Worm (Caenorhabditis elegans) whole organism, early embryonic: ENCODE data around the gene sta-2.

ENCODE experiments used
- B0310.2 ChIP-seq: sonication (generic microtip); optimal IDR thresholded peaks from 2 replicates; lab custom pipeline; 2016; ENCODE audit warnings: mild to moderate bottlenecking, missing genetic modification characterization, missing compliant biosample characterization
- F13C5.2 ChIP-seq: sonication (generic microtip); optimal IDR thresholded peaks from 2 replicates; lab custom pipeline; 2017; ENCODE audit warnings: mild to moderate bottlenecking, missing genetic modification characterization, inconsistent platforms, missing compliant biosample characterization
- aly-1 ChIP-seq: sonication (generic microtip); optimal IDR thresholded peaks from 2 replicates; lab custom pipeline; 2016; ENCODE audit warnings: missing genetic modification characterization, missing compliant biosample characterization
- ama-1 ChIP-seq: fragments of 150-350 bp; optimal IDR thresholded peaks from 2 replicates; lab custom pipeline; 2014
- ceh-13 ChIP-seq: fragments of 200-800 bp; sonication (Bioruptor generic); optimal IDR thresholded peaks from 2 replicates; lab custom pipeline; 2018; ENCODE audit warnings: mild to moderate bottlenecking, missing genetic modification characterization, missing compliant biosample characterization
- ceh-36 ChIP-seq: sonication (generic microtip); optimal IDR thresholded peaks from 2 replicates; lab custom pipeline; 2016; ENCODE audit warnings: missing genetic modification characterization, inconsistent platforms, missing compliant biosample characterization
- ets-7 ChIP-seq: sonication (generic microtip); optimal IDR thresholded peaks from 2 replicates; lab custom pipeline; 2016; ENCODE audit warnings: missing genotype, missing genetic modification characterization, missing compliant biosample characterization
- flt-1 ChIP-seq: fragments of 200-800 bp; sonication (Bioruptor generic); IDR thresholded peaks from 2 replicates; pipeline ENCODE4 v1.3.6; 2022; ENCODE audit warnings: missing genetic modification characterization, missing compliant biosample characterization
- hmbx-1 ChIP-seq: sonication (generic microtip); optimal IDR thresholded peaks from 2 replicates; lab custom pipeline; 2016; ENCODE audit warnings: mild to moderate bottlenecking, missing genetic modification characterization, missing compliant biosample characterization
- hmg-4 ChIP-seq: fragments of 200-800 bp; sonication (Bioruptor generic); optimal IDR thresholded peaks from 2 replicates; lab custom pipeline; 2018; ENCODE audit warnings: mild to moderate bottlenecking, missing genetic modification characterization, missing compliant biosample characterization
- hnd-1 ChIP-seq: sonication (generic microtip); optimal IDR thresholded peaks from 2 replicates; lab custom pipeline; 2016; ENCODE audit warnings: missing genetic modification characterization, missing compliant biosample characterization
- pes-1 ChIP-seq: fragments of 200-800 bp; sonication (Bioruptor generic); IDR thresholded peaks from 2 replicates; pipeline ENCODE4 v1.3.6; 2022; ENCODE audit warnings: missing genetic modification reagents, missing genetic modification characterization, missing compliant biosample characterization
- scrt-1 ChIP-seq: fragments of 200-800 bp; sonication (Bioruptor generic); IDR thresholded peaks from 2 replicates; pipeline ENCODE4 v1.3.6; 2022; ENCODE audit warnings: missing genetic modification characterization, missing compliant biosample characterization
- sea-1 ChIP-seq: fragments of 200-800 bp; sonication (Bioruptor generic); conservative IDR thresholded peaks from 2 replicates; pipeline ENCODE4 v1.3.6; 2022; ENCODE audit warnings: missing genetic modification characterization, missing compliant biosample characterization
- tbx-11 ChIP-seq: fragments of 200-800 bp; sonication (Bioruptor generic); IDR thresholded peaks from 2 replicates; pipeline ENCODE4 v1.3.6; 2022; ENCODE audit warnings: missing genetic modification characterization, missing compliant biosample characterization
- tbx-37 ChIP-seq: fragments of 200-800 bp; sonication (Bioruptor generic); conservative IDR thresholded peaks from 2 replicates; pipeline ENCODE4 v1.3.6; 2022; ENCODE audit warnings: missing genetic modification reagents, missing genetic modification characterization, missing compliant biosample characterization
- tra-4 ChIP-seq: sonication (generic microtip); optimal IDR thresholded peaks from 2 replicates; lab custom pipeline; 2017; ENCODE audit warnings: missing genetic modification characterization, missing compliant biosample characterization

Gene sta-2

DNA sequence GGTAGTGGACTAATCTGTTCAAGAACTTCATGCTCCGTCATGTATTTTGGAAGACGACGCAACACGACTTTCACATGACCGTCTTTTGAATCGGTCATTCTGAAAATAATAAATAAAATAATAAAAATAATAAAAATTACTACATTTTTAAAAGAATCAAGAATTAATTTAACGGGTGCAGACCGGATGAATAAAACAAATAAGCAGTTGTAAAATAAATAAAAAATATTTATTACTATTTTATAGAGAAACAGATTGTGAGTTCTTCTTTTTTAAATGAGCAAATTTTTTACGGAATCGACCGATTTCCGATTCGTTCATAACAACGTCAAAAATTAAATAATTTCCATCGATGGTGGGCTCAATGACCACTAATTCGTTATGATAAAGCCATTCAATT lies 36.6 kb downstream of the sta-2 start, which contains the start of gene smg-4:
smg-4 (minus strand) TSS at position 101 of the 400 bp plus-strand sequence.
- no peak for TF ChIP-seq ceh-36 (tag; lab: Kevin White, UChicago)
- TF ChIP-seq sea-1 (GFP tag; lab: Robert Waterston, UW): no peak
- TF ChIP-seq aly-1 (tag; lab: Kevin White, UChicago): no peak
- no peak for TF ChIP-seq hmg-4 (GFP tag; lab: Kevin White, UChicago)
- TF ChIP-seq tbx-37 (GFP tag; lab: Robert Waterston, UW): no peak
- no peak for TF ChIP-seq ceh-13
- no peak for TF ChIP-seq hmbx-1 (tag; lab: Kevin White, UChicago)
- no peak for TF ChIP-seq B0310.2 (tag; lab: Kevin White, UChicago)
- TF ChIP-seq ets-7: no peak
- TF ChIP-seq hnd-1 (tag; lab: Kevin White, UChicago): no peak
- TF ChIP-seq tra-4 (tag; lab: Kevin White, UChicago): no peak
- no peak for TF ChIP-seq F13C5.2 (tag; lab: Kevin White, UChicago)
- TF ChIP-seq ama-1 (lab: Kevin White, UChicago): no peak

DNA sequence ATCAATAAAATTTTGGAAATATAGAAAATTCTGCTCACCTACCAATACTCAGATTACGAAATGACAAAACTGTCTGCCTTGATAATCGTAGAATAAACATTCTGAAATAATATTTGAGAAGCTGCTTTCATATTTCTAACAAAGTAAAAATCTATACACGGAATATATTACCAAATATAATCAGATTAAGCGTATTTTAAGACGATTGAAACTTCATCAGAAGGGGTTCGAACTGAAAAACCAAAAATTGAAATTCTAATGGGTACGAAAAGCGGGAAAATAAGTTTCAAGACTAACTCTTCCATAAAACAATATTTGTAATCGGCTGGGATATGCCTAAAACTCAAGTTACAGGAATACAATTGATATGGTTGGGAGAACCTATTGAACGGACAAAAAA lies 38.4 kb downstream of the sta-2 start, which contains the start of gene F46B6.4:
F46B6.4 (minus strand) TSS at position 101 of the 400 bp plus-strand sequence.
- TF ChIP-seq ets-7 (no peak), ceh-13 (no peak), flt-1 (GFP tag; lab: Robert Waterston, UW) (no peak), hmbx-1 (tag; lab: Kevin White, UChicago) (no peak), tbx-37 (GFP tag; lab: Robert Waterston, UW) (no peak), tbx-11 (no peak), hnd-1 (tag; lab: Kevin White, UChicago) (no peak), ceh-36 (tag; lab: Kevin White, UChicago) (no peak), scrt-1 (GFP tag; lab: Robert Waterston, UW) (no peak), aly-1 (tag; lab: Kevin White, UChicago) (no peak), hmg-4 (GFP tag; lab: Kevin White, UChicago) (no peak), tra-4 (tag; lab: Kevin White, UChicago) (no peak)

ce11 chrV:9782045-9782444 lies 41.0 kb downstream of the sta-2 start:
- TF ChIP-seq hmbx-1 (tag; lab: Kevin White, UChicago): no peak

- TF ChIP-seq ets-7 (no peak), hmg-4 (GFP tag; lab: Kevin White, UChicago) (no peak), tbx-11 (no peak), ceh-13 (no peak), F13C5.2 (tag; lab: Kevin White, UChicago) (no peak), sea-1 (GFP tag; lab: Robert Waterston, UW) (no peak), hmbx-1 (tag; lab: Kevin White, UChicago) (no peak), ceh-36 (tag; lab: Kevin White, UChicago) (no peak), hnd-1 (tag; lab: Kevin White, UChicago) (no peak), B0310.2 (tag; lab: Kevin White, UChicago) (no peak), ama-1 (lab: Kevin White, UChicago) (no peak), scrt-1 (GFP tag; lab: Robert Waterston, UW) (no peak), pes-1 (GFP tag; lab: Robert Waterston, UW) (no peak), tra-4 (tag; lab: Kevin White, UChicago) (no peak), tbx-37 (GFP tag; lab: Robert Waterston, UW) (no peak), flt-1 (GFP tag; lab: Robert Waterston, UW) (no peak), aly-1 (tag; lab: Kevin White, UChicago) (no peak)
These were observed 42.0 kb downstream of the sta-2 start, which contains the start of gene F46B6.5 for ce11 chrV:9782969-9783368. F46B6.5 (minus strand) TSS chrV:9783069.

ce11 chrV:9784215-9784614 lies 43.2 kb downstream of the sta-2 start:
- TF ChIP-seq pes-1 (GFP tag; lab: Robert Waterston, UW) (no peak), tbx-37 (GFP tag; lab: Robert Waterston, UW) (no peak), aly-1 (tag; lab: Kevin White, UChicago) (no peak), tra-4 (tag; lab: Kevin White, UChicago) (no peak), tbx-11 (no peak), ama-1 (lab: Kevin White, UChicago) (no peak), F13C5.2 (tag; lab: Kevin White, UChicago) (no peak), sea-1 (GFP tag; lab: Robert Waterston, UW) (no peak), scrt-1 (GFP tag; lab: Robert Waterston, UW) (no peak), hnd-1 (tag; lab: Kevin White, UChicago) (no peak)

DNA sequence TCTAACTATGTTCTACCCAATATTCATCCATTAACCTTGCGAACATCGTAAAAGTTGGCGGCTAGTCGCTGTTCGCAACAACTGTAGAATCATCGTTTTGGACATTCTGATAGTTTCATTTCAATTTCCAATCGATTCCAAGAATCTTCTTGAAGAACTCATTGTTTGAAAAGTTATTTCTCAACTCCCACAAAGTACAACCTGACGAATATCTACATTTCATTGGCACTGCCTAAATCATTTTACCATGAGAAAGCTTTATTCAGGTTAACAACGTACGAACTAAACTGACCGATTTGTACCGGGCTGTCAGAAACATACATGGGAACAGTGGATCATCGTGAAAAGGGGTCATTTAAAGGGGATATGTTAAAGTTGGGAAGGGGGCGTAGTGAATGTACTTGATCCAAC lies 45.7 kb downstream of the sta-2 start, which contains the start of gene F46B6.6:
F46B6.6 (minus strand) TSS at position 148 of the 411 bp plus-strand sequence.
- no peak for TF ChIP-seq hmg-4 (GFP tag; lab: Kevin White, UChicago)
- peak; percentile 44 for TF ChIP-seq ama-1 (lab: Kevin White, UChicago)

DNA sequence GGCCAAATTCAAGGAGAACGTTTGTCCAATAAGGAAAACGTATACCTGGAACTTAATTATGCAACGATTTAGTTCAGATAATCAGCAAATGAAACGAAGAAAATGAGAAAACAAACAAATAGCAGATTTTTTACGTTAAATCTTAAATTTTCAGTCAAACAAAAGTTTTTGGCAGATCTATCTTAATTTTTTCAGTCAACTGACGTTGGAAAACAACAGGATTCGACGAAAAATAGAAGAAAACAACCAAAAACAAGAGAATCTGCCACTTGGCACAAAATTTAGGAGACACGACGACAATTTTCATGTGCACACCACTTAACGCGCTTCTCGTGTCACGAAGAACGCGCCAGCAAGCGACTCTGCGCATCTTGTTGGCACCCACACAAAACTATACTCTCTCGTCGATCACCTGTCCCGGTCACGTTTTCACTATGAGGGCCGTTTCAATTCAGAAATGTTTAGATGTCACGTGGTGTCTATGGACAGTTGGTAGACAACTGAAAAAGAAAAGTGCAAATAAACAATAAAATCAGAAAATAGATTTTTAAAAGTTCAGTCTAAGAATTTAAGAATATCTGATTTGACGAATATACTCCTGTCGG lies 48.8 kb downstream of the sta-2 start, which contains the start of gene ztf-7:
ztf-7 (minus strand) TSS at position 51 of the 605 bp plus-strand sequence.
- no peak for TF ChIP-seq flt-1 (GFP tag; lab: Robert Waterston, UW)
- peak; percentile 46 for TF ChIP-seq F13C5.2 (tag; lab: Kevin White, UChicago)

DNA sequence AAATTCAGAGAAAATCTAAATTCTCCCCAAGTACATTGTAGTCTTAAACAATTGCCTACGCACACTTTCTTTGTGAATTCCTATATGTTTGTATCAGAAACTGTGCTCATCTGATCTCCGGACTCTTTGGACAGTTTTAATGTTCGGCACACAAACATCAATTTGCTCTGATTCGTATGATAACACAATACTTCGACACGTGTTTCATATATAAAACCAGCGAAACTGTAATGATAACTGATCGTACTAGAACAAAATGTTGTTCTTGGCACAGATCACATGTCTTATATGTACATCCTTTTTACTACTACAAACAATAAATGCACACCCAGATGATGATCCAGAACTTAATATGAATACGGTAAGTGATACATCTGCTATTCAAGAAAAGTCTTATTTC lies 50.3 kb downstream of the sta-2 start, which contains the start of gene lipl-2:
lipl-2 (plus strand) TSS at position 236 of the 400 bp plus-strand sequence.
- TF ChIP-seq tbx-37 (GFP tag; lab: Robert Waterston, UW) (no peak), ceh-36 (tag; lab: Kevin White, UChicago) (no peak), B0310.2 (tag; lab: Kevin White, UChicago) (no peak), hmg-4 (GFP tag; lab: Kevin White, UChicago) (no peak), tra-4 (tag; lab: Kevin White, UChicago) (no peak), ama-1 (lab: Kevin White, UChicago) (no peak), aly-1 (tag; lab: Kevin White, UChicago) (no peak), scrt-1 (GFP tag; lab: Robert Waterston, UW) (no peak), hmbx-1 (tag; lab: Kevin White, UChicago) (no peak), tbx-11 (no peak), hnd-1 (tag; lab: Kevin White, UChicago) (no peak), flt-1 (GFP tag; lab: Robert Waterston, UW) (no peak), F13C5.2 (tag; lab: Kevin White, UChicago) (no peak)
